Worm (Caenorhabditis elegans): ENCODE data around the gene lin-8.

Gene lin-8

ce11 chrII:3093352-3093751, 36.7 kb downstream of the lin-8 start, which contains the start of gene srg-22:
TSS of gene srg-22 (minus strand) at chrII:3093452.
- TF ChIP-seq nhr-120 (GFP tag; IDR thresholded peaks at IDR 0.05) (no peak), egl-18 (GFP tag; IDR thresholded peaks at IDR 0.05) (no peak), chd-7 (tag; optimal IDR thresholded peaks at IDR 0.05) (no peak), sea-2 (GFP tag; IDR thresholded peaks at IDR 0.05) (no peak), F55B11.4 (tag; optimal IDR thresholded peaks at IDR 0.05; ENCODE audit: borderline replicate concordance, insufficient read depth) (no peak), snpc-4 (GFP tag; optimal IDR thresholded peaks at IDR 0.05) (no peak), snpc-4 (tag; optimal IDR thresholded peaks at IDR 0.05) (no peak), D2030.7 (GFP tag; IDR thresholded peaks at IDR 0.05) (no peak), mcd-1 (GFP tag; IDR thresholded peaks at IDR 0.05) (no peak), let-526 (GFP tag; IDR thresholded peaks at IDR 0.05) (no peak), atf-7 (tag; optimal IDR thresholded peaks at IDR 0.05) (no peak), lsl-1 (GFP tag; optimal IDR thresholded peaks at IDR 0.05) (no peak), mes-4 (tag; optimal IDR thresholded peaks at IDR 0.05) (no peak), F49E8.2 (tag; optimal IDR thresholded peaks at IDR 0.05; ENCODE audit: insufficient read depth) (no peak), him-1 (tag; optimal IDR thresholded peaks at IDR 0.05) (no peak), sptf-2 (GFP tag; optimal IDR thresholded peaks at IDR 0.05) (no peak)

ce11 chrII:3096060-3096459, 39.4 kb downstream of the lin-8 start, which contains the start of gene srg-23:
TSS of gene srg-23 (minus strand) at chrII:3096160.
- no peak for TF ChIP-seq hlh-12 (tag; optimal IDR thresholded peaks at IDR 0.05)
- TF ChIP-seq mcd-1 (GFP tag; IDR thresholded peaks at IDR 0.05), result no peak
- TF ChIP-seq unc-62 (GFP tag; optimal IDR thresholded peaks at IDR 0.05), result no peak
- TF ChIP-seq atf-7 (tag; optimal IDR thresholded peaks at IDR 0.05), result no peak
- no peak for TF ChIP-seq let-607 (tag; optimal IDR thresholded peaks at IDR 0.05)
- TF ChIP-seq hmg-20 (GFP tag; IDR thresholded peaks at IDR 0.05), result no peak
- no peak for TF ChIP-seq ztf-28 (GFP tag; IDR thresholded peaks at IDR 0.05)
- no peak for TF ChIP-seq F23B12.7 (tag; optimal IDR thresholded peaks at IDR 0.05; ENCODE audit: insufficient read depth)
- TF ChIP-seq xnd-1 (tag; optimal IDR thresholded peaks at IDR 0.05), result no peak
- no peak for TF ChIP-seq ceh-27 (GFP tag; optimal IDR thresholded peaks at IDR 0.05)
- TF ChIP-seq dpl-1 (GFP tag; optimal IDR thresholded peaks at IDR 0.05), result no peak
- TF ChIP-seq ztf-22 (GFP tag; optimal IDR thresholded peaks at IDR 0.05), result no peak
- TF ChIP-seq F37B4.10 (GFP tag; IDR thresholded peaks at IDR 0.05), result no peak
- no peak for TF ChIP-seq K11D2.4 (GFP tag; IDR thresholded peaks at IDR 0.05)
- TF ChIP-seq ama-1 (optimal IDR thresholded peaks at IDR 0.05), result no peak
- no peak for TF ChIP-seq ama-1 (GFP tag; optimal IDR thresholded peaks at IDR 0.05)

ce11 chrII:3096857-3097256, 40.2 kb downstream of the lin-8 start, which contains the start of gene Y25C1A.14:
TSS of gene Y25C1A.14 (minus strand) at chrII:3096957.
- TF ChIP-seq somi-1 (GFP tag; optimal IDR thresholded peaks at IDR 0.05), result no peak
- no peak for TF ChIP-seq hmg-20 (GFP tag; IDR thresholded peaks at IDR 0.05)
- TF ChIP-seq F52B5.7 (tag; optimal IDR thresholded peaks at IDR 0.05), result no peak
- TF ChIP-seq dpff-1 (tag; optimal IDR thresholded peaks at IDR 0.05), result no peak
- TF ChIP-seq unc-62 (GFP tag; optimal IDR thresholded peaks at IDR 0.05), result no peak
- no peak for TF ChIP-seq ztf-18 (tag; optimal IDR thresholded peaks at IDR 0.05)
- TF ChIP-seq egrh-3 (GFP tag; IDR thresholded peaks at IDR 0.05), result no peak
- TF ChIP-seq snpc-3.4 (tag; optimal IDR thresholded peaks at IDR 0.05), result no peak
- TF ChIP-seq madf-6 (GFP tag; IDR thresholded peaks at IDR 0.05), result no peak
